Worm (Caenorhabditis elegans) whole organism, late embryonic: ENCODE results near the gene R08C7.12.

Experiments used
- C08G9.2 ChIP-seq: sonication (generic microtip); optimal IDR thresholded peaks from 2 replicates; lab custom pipeline; 2016; ENCODE audit warnings: mild to moderate bottlenecking, missing genetic modification characterization, moderate library complexity, missing compliant biosample characterization
- K02D7.2 ChIP-seq: sonication (generic microtip); optimal IDR thresholded peaks from 2 replicates; lab custom pipeline; 2017; ENCODE audit warnings: mild to moderate bottlenecking, missing genetic modification characterization, missing compliant biosample characterization
- ceh-14 ChIP-seq: sonication (generic microtip); optimal IDR thresholded peaks from 2 replicates; lab custom pipeline; 2016; ENCODE audit warnings: missing genotype, missing genetic modification characterization, missing compliant biosample characterization
- ceh-18 ChIP-seq: sonication (generic microtip); optimal IDR thresholded peaks from 2 replicates; lab custom pipeline; 2016; ENCODE audit warnings: missing genetic modification characterization, missing compliant biosample characterization
- ceh-2 ChIP-seq: sonication (generic microtip); optimal IDR thresholded peaks from 2 replicates; lab custom pipeline; 2016; ENCODE audit warnings: missing genotype, missing genetic modification characterization, missing compliant biosample characterization
- ceh-22 ChIP-seq: sonication (generic microtip); optimal IDR thresholded peaks from 2 replicates; lab custom pipeline; 2017; ENCODE audit warnings: missing biosample characterization, missing genetic modification characterization
- ceh-34 ChIP-seq: sonication (generic microtip); optimal IDR thresholded peaks from 2 replicates; lab custom pipeline; 2016; ENCODE audit warnings: mild to moderate bottlenecking, missing genetic modification characterization, missing compliant biosample characterization
- ceh-45 ChIP-seq: fragments of 200-800 bp; sonication (Bioruptor generic); IDR thresholded peaks from 2 replicates; pipeline ENCODE4 v1.3.6; 2022; ENCODE audit warnings: missing genetic modification reagents, missing genetic modification characterization, missing compliant biosample characterization
- ceh-6 ChIP-seq: fragments of 200-800 bp; sonication (Bioruptor generic); optimal IDR thresholded peaks from 2 replicates; lab custom pipeline; 2018; ENCODE audit warnings: mild to moderate bottlenecking, missing genetic modification characterization, missing compliant biosample characterization
- ceh-9 ChIP-seq: sonication (generic microtip); optimal IDR thresholded peaks from 2 replicates; lab custom pipeline; 2016; ENCODE audit warnings: mild to moderate bottlenecking, missing genetic modification characterization, inconsistent platforms, missing compliant biosample characterization
- che-1 ChIP-seq: sonication (generic microtip); optimal IDR thresholded peaks from 2 replicates; lab custom pipeline; 2016; ENCODE audit warnings: mild to moderate bottlenecking, missing genetic modification characterization, missing compliant biosample characterization
- dmd-4 ChIP-seq: sonication (generic microtip); optimal IDR thresholded peaks from 2 replicates; lab custom pipeline; 2016; ENCODE audit warnings: borderline replicate concordance, missing genetic modification characterization, missing compliant biosample characterization
- dve-1 ChIP-seq: sonication (generic microtip); optimal IDR thresholded peaks from 2 replicates; lab custom pipeline; 2017; ENCODE audit warnings: antibody characterized with exemption, mild to moderate bottlenecking, missing genetic modification characterization, missing compliant biosample characterization
- elt-2 ChIP-seq: sonication (generic microtip); optimal IDR thresholded peaks from 2 replicates; lab custom pipeline; 2016; ENCODE audit warnings: missing genetic modification reagents, missing genetic modification characterization, missing compliant biosample characterization
- fax-1 ChIP-seq: sonication (generic microtip); optimal IDR thresholded peaks from 2 replicates; lab custom pipeline; 2016; ENCODE audit warnings: missing genotype, missing genetic modification characterization, missing compliant biosample characterization
- fkh-10 ChIP-seq: fragments of 150-350 bp; optimal IDR thresholded peaks from 2 replicates; lab custom pipeline; 2014; ENCODE audit warnings: missing biosample characterization, missing genetic modification reagents, missing genetic modification characterization
- fkh-6 ChIP-seq: sonication (generic microtip); optimal IDR thresholded peaks from 2 replicates; lab custom pipeline; 2016; ENCODE audit warnings: missing genetic modification characterization, missing compliant biosample characterization
- hlh-13 ChIP-seq: fragments of 200-800 bp; sonication (Bioruptor generic); optimal IDR thresholded peaks from 2 replicates; lab custom pipeline; 2018; ENCODE audit warnings: mild to moderate bottlenecking, missing genetic modification characterization, missing compliant biosample characterization
- hlh-15 ChIP-seq: sonication (generic microtip); optimal IDR thresholded peaks from 2 replicates; lab custom pipeline; 2016; ENCODE audit warnings: missing genetic modification characterization, missing compliant biosample characterization
- hlh-30 ChIP-seq: sonication (generic microtip); optimal IDR thresholded peaks from 2 replicates; lab custom pipeline; 2017; ENCODE audit warnings: antibody characterized with exemption, missing genetic modification characterization, missing compliant biosample characterization; ENCODE audit not compliant: insufficient read depth
- hlh-6 ChIP-seq: sonication (generic microtip); optimal IDR thresholded peaks from 2 replicates; lab custom pipeline; 2016; ENCODE audit warnings: missing genotype, missing genetic modification characterization, missing compliant biosample characterization
- lim-6 ChIP-seq: sonication (generic microtip); optimal IDR thresholded peaks from 2 replicates; lab custom pipeline; 2016; ENCODE audit warnings: missing genetic modification characterization, missing compliant biosample characterization
- mec-3 ChIP-seq: sonication (generic microtip); optimal IDR thresholded peaks from 2 replicates; lab custom pipeline; 2016; ENCODE audit warnings: borderline replicate concordance, missing genetic modification characterization, missing compliant biosample characterization
- nfya-1 ChIP-seq: sonication (generic microtip); optimal IDR thresholded peaks from 2 replicates; lab custom pipeline; 2017; ENCODE audit warnings: missing genetic modification characterization, mild to moderate bottlenecking, missing compliant biosample characterization, antibody characterized with exemption, moderate library complexity
- nhr-11 ChIP-seq: fragments of 150-350 bp; optimal IDR thresholded peaks from 2 replicates; lab custom pipeline; 2014; ENCODE audit warnings: missing biosample characterization, missing genetic modification characterization
- nhr-232 ChIP-seq: sonication (generic microtip); optimal IDR thresholded peaks from 2 replicates; lab custom pipeline; 2016; ENCODE audit warnings: missing genetic modification characterization, missing compliant biosample characterization
- pag-3 ChIP-seq: sonication (generic microtip); optimal IDR thresholded peaks from 2 replicates; lab custom pipeline; 2016; ENCODE audit warnings: missing compliant biosample characterization, missing genetic modification characterization, borderline replicate concordance
- pax-1 ChIP-seq: fragments of 150-350 bp; optimal IDR thresholded peaks from 2 replicates; lab custom pipeline; 2014; ENCODE audit warnings: missing biosample characterization, missing genetic modification characterization
- pha-2 ChIP-seq: sonication (generic microtip); optimal IDR thresholded peaks from 2 replicates; lab custom pipeline; 2017; ENCODE audit warnings: mild to moderate bottlenecking, missing genetic modification characterization, missing compliant biosample characterization
- pha-4 ChIP-seq: fragments of 150-350 bp; optimal IDR thresholded peaks from 2 replicates; lab custom pipeline; 2018; ENCODE audit warnings: missing biosample characterization, missing genetic modification reagents, missing genetic modification characterization
- sdc-2 ChIP-seq: sonication (generic microtip); optimal IDR thresholded peaks from 2 replicates; lab custom pipeline; 2016; ENCODE audit warnings: missing genotype, missing genetic modification characterization, missing compliant biosample characterization
- sox-2 ChIP-seq: fragments of 200-800 bp; sonication (Bioruptor generic); IDR thresholded peaks from 2 replicates; pipeline ENCODE4 v1.3.6; 2022; ENCODE audit warnings: missing genetic modification reagents, missing genetic modification characterization, missing compliant biosample characterization
- syd-9 ChIP-seq: sonication (generic microtip); optimal IDR thresholded peaks from 2 replicates; lab custom pipeline; 2016; ENCODE audit warnings: mild to moderate bottlenecking, missing genetic modification characterization, moderate library complexity, missing compliant biosample characterization
- ttx-3 ChIP-seq: sonication (generic microtip); optimal IDR thresholded peaks from 2 replicates; lab custom pipeline; 2016; ENCODE audit warnings: missing genetic modification reagents, missing genetic modification characterization, missing compliant biosample characterization
- unc-3 ChIP-seq, 2 experiments: fragments of 200-800 bp in 1 of 2; sonication (Bioruptor generic) in 1 of 2; sonication (generic microtip) in 1 of 2; conservative IDR thresholded peaks in 1 of 2; optimal IDR thresholded peaks in 1 of 2; 2 replicates each; pipeline versions ENCODE4 v1.3.6 to Lab custom; 2016 to 2022; ENCODE audit warnings: missing compliant biosample characterization in 2 of 2, missing genetic modification characterization in 2 of 2, missing genetic modification reagents in 1 of 2
- unc-55 ChIP-seq: sonication (generic microtip); optimal IDR thresholded peaks from 2 replicates; lab custom pipeline; 2017; ENCODE audit warnings: missing biosample characterization, missing genetic modification reagents, missing genetic modification characterization
- unc-86 ChIP-seq: sonication (generic microtip); optimal IDR thresholded peaks from 2 replicates; lab custom pipeline; 2016; ENCODE audit warnings: missing genetic modification characterization, missing compliant biosample characterization
- zip-5 ChIP-seq: sonication (generic microtip); optimal IDR thresholded peaks from 2 replicates; lab custom pipeline; 2016; ENCODE audit warnings: missing genetic modification characterization, missing compliant biosample characterization

Gene R08C7.12

ce11 chrIV:4454330-4455173 is 5.0 kb downstream of the R08C7.12 start, which contains the start of gene R08C7.11:
Gene R08C7.11 (minus strand): TSS chrIV:4454937.
- TF ChIP-seq sdc-2 (peak; percentile 50), C08G9.2 (no peak), hlh-13 (GFP tag; lab: Kevin White, UChicago) (no peak), ceh-18 (tag; lab: Kevin White, UChicago) (peak; percentile 30), unc-3 (GFP tag; conservative IDR thresholded peaks at IDR 0.05; lab: Robert Waterston, UW) (no peak), unc-3 (tag; optimal IDR thresholded peaks at IDR 0.05; lab: Kevin White, UChicago) (no peak), mec-3 (no peak), nfya-1 (tag; lab: Kevin White, UChicago) (peak; percentile 16), ceh-6 (GFP tag; lab: Kevin White, UChicago) (peak; percentile 17), ceh-22 (tag; lab: Kevin White, UChicago) (no peak)

ce11 chrIV:4456658-4457057 is 7.1 kb downstream of the R08C7.12 start:
- TF ChIP-seq pha-4 (tag; lab: Kevin White, UChicago) (no peak), che-1 (tag; lab: Kevin White, UChicago) (no peak), ttx-3 (tag; lab: Kevin White, UChicago) (no peak), unc-3 (GFP tag; conservative IDR thresholded peaks at IDR 0.05; lab: Robert Waterston, UW) (no peak), unc-3 (tag; optimal IDR thresholded peaks at IDR 0.05; lab: Kevin White, UChicago) (no peak), ceh-9 (no peak), hlh-6 (tag; lab: Kevin White, UChicago) (no peak), unc-55 (GFP tag; lab: Kevin White, UChicago) (no peak), syd-9 (no peak), ceh-22 (tag; lab: Kevin White, UChicago) (no peak), zip-5 (no peak), sox-2 (GFP tag; lab: Robert Waterston, UW) (no peak), dve-1 (tag; lab: Kevin White, UChicago) (no peak), nfya-1 (tag; lab: Kevin White, UChicago) (no peak), fkh-6 (tag; lab: Kevin White, UChicago) (no peak), hlh-30 (tag; lab: Kevin White, UChicago) (no peak), hlh-15 (tag; lab: Kevin White, UChicago) (no peak), sdc-2 (no peak), lim-6 (tag; lab: Kevin White, UChicago) (no peak)

- TF ChIP-seq unc-3 (GFP tag; conservative IDR thresholded peaks at IDR 0.05; lab: Robert Waterston, UW) (no peak), unc-3 (tag; optimal IDR thresholded peaks at IDR 0.05; lab: Kevin White, UChicago) (no peak), hlh-15 (tag; lab: Kevin White, UChicago) (no peak), pag-3 (tag; lab: Kevin White, UChicago) (no peak), ceh-34 (no peak), unc-86 (tag; lab: Kevin White, UChicago) (no peak), nhr-11 (tag; lab: Kevin White, UChicago) (no peak), fax-1 (tag; lab: Kevin White, UChicago) (no peak), ceh-2 (tag; lab: Kevin White, UChicago) (no peak), hlh-13 (GFP tag; lab: Kevin White, UChicago) (no peak), pha-2 (tag; lab: Kevin White, UChicago) (no peak), pha-4 (tag; lab: Kevin White, UChicago) (no peak), nfya-1 (tag; lab: Kevin White, UChicago) (no peak), ceh-14 (tag; lab: Kevin White, UChicago) (no peak), elt-2 (tag; lab: Kevin White, UChicago) (no peak), K02D7.2 (no peak), dmd-4 (no peak), fkh-10 (GFP tag; lab: Kevin White, UChicago) (no peak), ceh-45 (GFP tag; lab: Robert Waterston, UW) (no peak), nhr-232 (tag; lab: Kevin White, UChicago) (no peak), pax-1 (no peak)
Observed at ce11 chrIV:4459342-4459741, 9.8 kb downstream of the R08C7.12 start.
